Fruit fly (Drosophila melanogaster): ENCODE data around the gene CG32755.

The CG32755 gene

DNA sequence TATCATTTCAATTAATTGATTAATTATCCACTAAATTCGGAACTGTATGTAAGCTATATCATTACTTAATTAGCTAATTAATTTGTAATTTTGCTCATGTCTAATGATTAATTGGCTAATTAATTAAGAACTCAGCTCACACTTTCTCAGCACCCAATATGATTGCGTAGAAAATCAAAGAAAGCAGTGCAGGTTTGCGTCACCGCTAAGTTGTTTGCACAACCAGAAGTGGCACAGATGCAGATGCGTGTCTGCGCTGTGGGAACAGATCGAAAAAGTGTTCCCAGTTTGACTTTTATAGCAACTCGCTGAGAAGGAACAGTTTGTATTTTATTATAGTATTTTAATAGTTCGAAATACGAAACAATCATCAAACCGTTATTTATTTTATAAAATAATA, 42.1 kb downstream of the CG32755 start (continued):
- TF ChIP-seq CG6765 (GFP tag; optimal IDR thresholded peaks at IDR 0.05) (no peak), CG8359 (GFP tag; optimal IDR thresholded peaks at IDR 0.05; ENCODE audit: borderline replicate concordance) (no peak), Blimp-1 (GFP tag; optimal IDR thresholded peaks at IDR 0.05) (peak; percentile 0), ase (GFP tag; IDR thresholded peaks at IDR 0.05) (no peak), CG16779 (GFP tag; IDR thresholded peaks at IDR 0.05) (no peak), CG12391 (tag; optimal IDR thresholded peaks at IDR 0.05) (peak; percentile 7), CG33213 (GFP tag; optimal IDR thresholded peaks at IDR 0.05) (peak; percentile 22), CG4424 (GFP tag; optimal IDR thresholded peaks at IDR 0.05) (no peak), HmgZ (tag; optimal IDR thresholded peaks at IDR 0.05) (peak; percentile 40), ems (GFP tag; optimal IDR thresholded peaks at IDR 0.05) (no peak), NC2β (GFP tag; optimal IDR thresholded peaks at IDR 0.05) (no peak), CG17328 (GFP tag; IDR thresholded peaks at IDR 0.05) (no peak), CG2120 (GFP tag; optimal IDR thresholded peaks at IDR 0.05) (no peak), nom (GFP tag; optimal IDR thresholded peaks at IDR 0.05) (no peak), sima (GFP tag; optimal IDR thresholded peaks at IDR 0.05) (no peak), Neu2 (GFP tag; optimal IDR thresholded peaks at IDR 0.05; ENCODE audit: borderline replicate concordance) (no peak), Ets65A (GFP tag) (peak; percentile 76), row (GFP tag; IDR thresholded peaks at IDR 0.05) (no peak), Dip2 (GFP tag; IDR thresholded peaks at IDR 0.05) (no peak), CG9215 (GFP tag; IDR thresholded peaks at IDR 0.05) (no peak), tin (GFP tag; optimal IDR thresholded peaks at IDR 0.05) (no peak), CG14710 (tag; optimal IDR thresholded peaks at IDR 0.05) (peak; percentile 36), amos (GFP tag; IDR thresholded peaks at IDR 0.05; ENCODE audit: partially characterized antibody) (peak; percentile 22; the same call in 1 of the 2 replicates), CG5245 (GFP tag; optimal IDR thresholded peaks at IDR 0.05) (no peak), CG6854 (GFP tag; optimal IDR thresholded peaks at IDR 0.05) (no peak), CG1529 (GFP tag; optimal IDR thresholded peaks at IDR 0.05) (no peak), z (GFP tag; IDR thresholded peaks at IDR 0.05) (no peak), az2 (GFP tag; optimal IDR thresholded peaks at IDR 0.05) (no peak), Optix (GFP tag; IDR thresholded peaks at IDR 0.05) (no peak), exex (tag; optimal IDR thresholded peaks at IDR 0.05) (no peak), Lim3 (GFP tag; IDR thresholded peaks at IDR 0.05) (no peak), CG17361 (GFP tag; IDR thresholded peaks at IDR 0.05) (no peak), CG1603 (tag; optimal IDR thresholded peaks at IDR 0.05) (peak; percentile 54), pros (GFP tag; optimal IDR thresholded peaks at IDR 0.05) (no peak), CG11247 (GFP tag; IDR thresholded peaks at IDR 0.05) (no peak), CG11504 (tag; optimal IDR thresholded peaks at IDR 0.05) (peak; percentile 29), CG4617 (GFP tag; optimal IDR thresholded peaks at IDR 0.05; ENCODE audit: borderline replicate concordance) (no peak), Opbp (GFP tag; IDR thresholded peaks at IDR 0.05; ENCODE audit: partially characterized antibody) (peak; percentile 32; the same call in 1 of the 3 replicates), repo (GFP tag; optimal IDR thresholded peaks at IDR 0.05) (no peak), nmo (GFP tag; optimal IDR thresholded peaks at IDR 0.05) (peak; percentile 7), Xrp1 (GFP tag; IDR thresholded peaks at IDR 0.05) (no peak), CG17829 (tag; optimal IDR thresholded peaks at IDR 0.05) (peak; percentile 19), CG2199 (GFP tag; IDR thresholded peaks at IDR 0.05) (peak; percentile 25; the same call in 1 of the 3 replicates), CG15696 (tag; optimal IDR thresholded peaks at IDR 0.05) (no peak), yki (optimal IDR thresholded peaks at IDR 0.05) (peak; percentile 18), CG10209 (GFP tag; optimal IDR thresholded peaks at IDR 0.05) (no peak), CG6813 (GFP tag; optimal IDR thresholded peaks at IDR 0.05) (no peak), CG3847 (GFP tag; IDR thresholded peaks at IDR 0.05) (no peak), otp (GFP tag; IDR thresholded peaks at IDR 0.05) (no peak), en (GFP tag; optimal IDR thresholded peaks at IDR 0.05) (no peak), Med (GFP tag) (peak; percentile 79), trem (tag; optimal IDR thresholded peaks at IDR 0.05) (peak; percentile 35)

All from whole organism, embryonic.